Worm (Caenorhabditis elegans) whole organism, L4 larva: ENCODE data around the gene F52G3.1.

ENCODE experiments used
- daf-12 ChIP-seq: fragments of 150-350 bp; optimal IDR thresholded peaks from 2 replicates; lab custom pipeline; 2014; ENCODE audit warnings: missing biosample characterization, missing genetic modification reagents, missing genetic modification characterization
- fkh-10 ChIP-seq: fragments of 150-350 bp; optimal IDR thresholded peaks from 2 replicates; lab custom pipeline; 2014; ENCODE audit warnings: missing biosample characterization, missing genetic modification reagents, missing genetic modification characterization
- fos-1 ChIP-seq: fragments of 150-350 bp; optimal IDR thresholded peaks from 2 replicates; lab custom pipeline; 2014; ENCODE audit warnings: missing biosample characterization, missing genetic modification characterization
- hlh-30 ChIP-seq: sonication (generic microtip); optimal IDR thresholded peaks from 2 replicates; lab custom pipeline; 2017; ENCODE audit warnings: antibody characterized with exemption, mild to moderate bottlenecking, missing genetic modification characterization, missing compliant biosample characterization; ENCODE audit not compliant: insufficient read depth
- mep-1 ChIP-seq: fragments of 150-350 bp; sonication (generic microtip); optimal IDR thresholded peaks from 3 replicates; lab custom pipeline; 2014; ENCODE audit warnings: missing biosample characterization, missing genetic modification characterization
- nhr-237 ChIP-seq: sonication (generic microtip); optimal IDR thresholded peaks from 2 replicates; lab custom pipeline; 2017; ENCODE audit warnings: missing biosample characterization, missing genetic modification characterization
- nhr-25 ChIP-seq: sonication (generic microtip); optimal IDR thresholded peaks from 2 replicates; lab custom pipeline; 2017; ENCODE audit warnings: missing genetic modification characterization, mild to moderate bottlenecking, missing compliant biosample characterization, antibody characterized with exemption, moderate library complexity, borderline replicate concordance; ENCODE audit not compliant: insufficient read depth
- snpc-4 ChIP-seq: fragments of 150-350 bp; optimal IDR thresholded peaks from 2 replicates; lab custom pipeline; 2014; ENCODE audit warnings: missing biosample characterization, missing genetic modification characterization

ce11 chrX:16929560-16930332 is 33.9 kb upstream of the F52G3.1 start:
- TF ChIP-seq fos-1 (no peak), hlh-30 (tag; lab: Kevin White, UChicago) (peak; percentile 100), fkh-10 (GFP tag; lab: Kevin White, UChicago) (peak; percentile 81), mep-1 (tag; lab: Kevin White, UChicago) (peak; percentile 99), daf-12 (peak; percentile 2), nhr-237 (tag; lab: Kevin White, UChicago) (peak; percentile 62), nhr-25 (tag; lab: Kevin White, UChicago) (peak; percentile 97), snpc-4 (tag; lab: Kevin White, UChicago) (peak; percentile 47)
